Fruit fly (Drosophila melanogaster) whole organism: ENCODE measurements around the gene CG9701.

Experiments
- CG8478 ChIP-seq: fragments of >200 bp; optimal IDR thresholded peaks from 2 replicates; lab custom pipeline; 2018; ENCODE audit warnings: inconsistent platforms
- Dll ChIP-seq: fragments of >200 bp; optimal IDR thresholded peaks from 2 replicates; lab custom pipeline; 2017
- EcR ChIP-seq, 2 experiments: fragments of >200 bp; optimal IDR thresholded peaks; 2 replicates each; lab custom pipeline; 2017; ENCODE audit warnings: missing biosample characterization in 2 of 2, missing genetic modification characterization in 2 of 2, missing genetic modification reagents in 2 of 2
- pan ChIP-seq: fragments of >200 bp; optimal IDR thresholded peaks from 2 replicates; lab custom pipeline; 2017
- psq ChIP-seq: fragments of >200 bp; optimal IDR thresholded peaks from 2 replicates; lab custom pipeline; 2017
- usp ChIP-seq: fragments of >200 bp; optimal IDR thresholded peaks from 2 replicates; lab custom pipeline; 2017; ENCODE audit warnings: missing biosample characterization, missing genetic modification characterization, mixed read lengths

dm6 chr3L:16698089-16698488 lies 35.3 kb upstream of the CG9701 start:
- TF ChIP-seq usp (GFP tag; lab: Kevin White, UChicago) (no peak), psq (lab: Kevin White, UChicago) (no peak), pan (lab: Kevin White, UChicago) (no peak), EcR (GFP tag; optimal IDR thresholded peaks at IDR 0.05; lab: Kevin White, UChicago) (no peak), CG8478 (no peak), Dll (lab: Kevin White, UChicago) (no peak)
